Fruit fly (Drosophila melanogaster) Kc167 (cell line): ENCODE data around the gene ed.

Experiments used
- Myc ChIP-seq: fragments of >200 bp; optimal IDR thresholded peaks from 2 replicates; lab custom pipeline; 2017; ENCODE audit warnings: missing external identifiers
- Sin3A ChIP-seq: fragments of >200 bp; optimal IDR thresholded peaks from 2 replicates; lab custom pipeline; 2018; ENCODE audit warnings: missing external identifiers
- h ChIP-seq: fragments of >200 bp; optimal IDR thresholded peaks from 3 replicates; lab custom pipeline; 2018; ENCODE audit warnings: missing external identifiers
- insv ChIP-seq: fragments of >200 bp; optimal IDR thresholded peaks from 3 replicates; lab custom pipeline; 2018; ENCODE audit warnings: missing external identifiers
- psq ChIP-seq: fragments of >200 bp; optimal IDR thresholded peaks from 2 replicates; lab custom pipeline; 2017; ENCODE audit warnings: missing external identifiers
- ttk ChIP-seq: sonication (Bioruptor generic); optimal IDR thresholded peaks from 2 replicates; lab custom pipeline; 2017; ENCODE audit warnings: missing external identifiers

DNA sequence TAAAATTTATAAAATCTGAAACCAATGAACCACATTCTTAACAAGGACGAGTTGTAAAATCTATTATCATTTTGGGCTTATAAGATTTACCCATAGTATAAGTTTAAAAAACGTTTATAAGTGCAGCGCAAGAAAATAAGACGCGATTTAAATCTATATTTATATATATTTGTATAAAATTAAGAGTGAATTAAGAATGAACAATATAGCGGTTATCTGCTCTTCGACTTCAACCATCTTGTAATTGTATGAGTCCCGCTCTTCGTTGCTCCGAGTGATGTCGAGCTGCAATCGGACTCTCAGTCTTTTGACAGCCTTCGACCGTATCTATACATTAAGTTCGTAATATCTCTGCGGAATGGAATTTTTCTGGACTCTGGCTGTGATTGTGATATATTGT is 90.2 kb downstream of the ed start, which contains the start of gene Sr-CI:
- TF ChIP-seq h (lab: Kevin White, UChicago) (no peak), psq (lab: Kevin White, UChicago) (no peak), Sin3A (lab: Kevin White, UChicago) (no peak), ttk (no peak), Myc (lab: Kevin White, UChicago) (no peak), insv (no peak)
